Worm (Caenorhabditis elegans): ENCODE data around the gene C06A6.7.

C06A6.7 gene

DNA sequence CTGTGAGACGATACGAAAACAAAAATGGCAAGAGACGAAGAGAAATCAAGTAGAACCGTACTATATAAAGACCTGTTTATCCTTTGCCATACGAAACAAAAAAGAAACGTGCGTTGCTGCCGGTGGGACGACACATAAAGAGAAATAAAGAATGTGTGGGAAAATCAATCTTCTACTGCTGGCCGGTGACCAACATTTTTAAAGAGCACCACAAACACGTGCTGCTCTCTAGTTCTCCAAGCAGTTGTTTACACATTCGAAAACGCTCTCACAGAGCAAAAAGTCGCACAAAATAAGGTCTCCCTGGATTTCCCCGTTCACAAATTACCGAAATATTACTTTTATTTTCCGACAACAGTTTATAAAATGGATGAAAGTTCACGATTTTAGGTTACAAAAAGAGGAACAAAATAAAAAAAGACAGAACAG, 48.8 kb downstream of the C06A6.7 start, which contains the start of gene imp-3 (continued):
- TF ChIP-seq lag-1 (GFP tag; IDR thresholded peaks at IDR 0.05) (no peak), F55B11.4 (tag; optimal IDR thresholded peaks at IDR 0.05; ENCODE audit: borderline replicate concordance, insufficient read depth) (no peak), F22D6.2 (tag; optimal IDR thresholded peaks at IDR 0.05) (no peak), akir-1 (GFP tag; optimal IDR thresholded peaks at IDR 0.05) (no peak), Y95B8A.8 (GFP tag; IDR thresholded peaks at IDR 0.05) (peak; percentile 66; the same call in 1 of the 2 replicates), ccch-3 (GFP tag; optimal IDR thresholded peaks at IDR 0.05) (no peak), ama-1 (optimal IDR thresholded peaks at IDR 0.05) (peak; percentile 95), ama-1 (GFP tag; optimal IDR thresholded peaks at IDR 0.05) (peak; percentile 51 to 81), die-1 (tag; optimal IDR thresholded peaks at IDR 0.05) (no peak), aptf-3 (GFP tag; IDR thresholded peaks at IDR 0.05) (peak; percentile 35; the same call in 1 of the 2 replicates), nfyb-1 (GFP tag; IDR thresholded peaks at IDR 0.05) (peak; percentile 69), repo-1 (tag; optimal IDR thresholded peaks at IDR 0.05) (peak; percentile 56)
